Worm (Caenorhabditis elegans) whole organism, mixed stage, embryonic: Measurements from ENCODE around the gene syx-16.

Experiments
- M03D4.4 ChIP-seq: sonication (generic microtip); optimal IDR thresholded peaks from 2 replicates; lab custom pipeline; 2017; ENCODE audit warnings: mild to moderate bottlenecking, missing genetic modification characterization, missing compliant biosample characterization
- bed-3 ChIP-seq: fragments of 200-800 bp; sonication (Bioruptor generic); optimal IDR thresholded peaks from 3 replicates; lab custom pipeline; 2018; ENCODE audit warnings: mild to moderate bottlenecking, missing genetic modification characterization, moderate library complexity, missing compliant biosample characterization
- blmp-1 ChIP-seq: fragments of 150-350 bp; optimal IDR thresholded peaks from 2 replicates; lab custom pipeline; 2014; ENCODE audit warnings: missing biosample characterization, missing genetic modification characterization
- ceh-39 ChIP-seq: fragments of 150-350 bp; optimal IDR thresholded peaks from 2 replicates; lab custom pipeline; 2014; ENCODE audit warnings: missing biosample characterization, missing genetic modification characterization
- ceh-83 ChIP-seq: fragments of 200-800 bp; sonication (Bioruptor generic); optimal IDR thresholded peaks from 2 replicates; lab custom pipeline; 2018; ENCODE audit warnings: mild to moderate bottlenecking, missing genetic modification characterization, missing compliant biosample characterization
- ces-1 ChIP-seq: fragments of 150-350 bp; optimal IDR thresholded peaks from 2 replicates; lab custom pipeline; 2014; ENCODE audit warnings: missing biosample characterization, missing genetic modification reagents, missing genetic modification characterization
- cnd-1 ChIP-seq: fragments of 200-800 bp; sonication (Bioruptor generic); optimal IDR thresholded peaks from 2 replicates; lab custom pipeline; 2018; ENCODE audit warnings: mild to moderate bottlenecking, missing genetic modification characterization, missing compliant biosample characterization
- elt-1 ChIP-seq: sonication (generic microtip); optimal IDR thresholded peaks from 2 replicates; lab custom pipeline; 2017; ENCODE audit warnings: missing genetic modification characterization, mild to moderate bottlenecking, missing compliant biosample characterization, antibody characterized with exemption, moderate library complexity, borderline replicate concordance; ENCODE audit not compliant: insufficient read depth
- elt-3 ChIP-seq: fragments of 150-350 bp; optimal IDR thresholded peaks from 2 replicates; lab custom pipeline; 2014; ENCODE audit warnings: missing biosample characterization, missing genetic modification characterization
- ham-2 ChIP-seq: fragments of 200-800 bp; sonication (Bioruptor generic); optimal IDR thresholded peaks from 2 replicates; lab custom pipeline; 2018; ENCODE audit warnings: mild to moderate bottlenecking, missing genetic modification characterization, missing compliant biosample characterization
- lin-32 ChIP-seq: fragments of 200-800 bp; sonication (Bioruptor generic); optimal IDR thresholded peaks from 2 replicates; lab custom pipeline; 2018; ENCODE audit warnings: mild to moderate bottlenecking, missing genetic modification characterization, missing compliant biosample characterization
- lsy-2 ChIP-seq: fragments of 150-350 bp; optimal IDR thresholded peaks from 2 replicates; lab custom pipeline; 2014; ENCODE audit warnings: missing biosample characterization, missing genetic modification characterization
- mab-5 ChIP-seq: fragments of 150-350 bp; optimal IDR thresholded peaks from 2 replicates; lab custom pipeline; 2014; ENCODE audit warnings: missing biosample characterization, missing genetic modification characterization
- mep-1 ChIP-seq: fragments of 150-350 bp; optimal IDR thresholded peaks from 2 replicates; lab custom pipeline; 2017; ENCODE audit warnings: missing biosample characterization, missing genetic modification reagents, missing genetic modification characterization, inconsistent platforms
- mls-2 ChIP-seq: sonication (generic microtip); optimal IDR thresholded peaks from 2 replicates; lab custom pipeline; 2016; ENCODE audit warnings: mild to moderate bottlenecking, missing genetic modification characterization, moderate library complexity, missing compliant biosample characterization
- nhr-12 ChIP-seq: fragments of 150-350 bp; optimal IDR thresholded peaks from 2 replicates; lab custom pipeline; 2014; ENCODE audit warnings: missing biosample characterization, missing genetic modification characterization
- nhr-2 ChIP-seq: fragments of 150-350 bp; optimal IDR thresholded peaks from 2 replicates; lab custom pipeline; 2014; ENCODE audit warnings: missing biosample characterization, missing genetic modification characterization
- nhr-237 ChIP-seq: fragments of 150-350 bp; optimal IDR thresholded peaks from 2 replicates; lab custom pipeline; 2014; ENCODE audit warnings: missing biosample characterization, missing genetic modification characterization
- nhr-28 ChIP-seq: fragments of 150-350 bp; optimal IDR thresholded peaks from 2 replicates; lab custom pipeline; 2014; ENCODE audit warnings: missing biosample characterization, missing genetic modification characterization
- nhr-76 ChIP-seq: sonication (generic microtip); optimal IDR thresholded peaks from 2 replicates; lab custom pipeline; 2017; ENCODE audit warnings: missing biosample characterization, missing genetic modification characterization
- pha-4 ChIP-seq: fragments of 150-350 bp; optimal IDR thresholded peaks from 2 replicates; lab custom pipeline; 2018; ENCODE audit warnings: missing biosample characterization, missing genetic modification reagents, missing genetic modification characterization
- sem-2 ChIP-seq: fragments of 200-800 bp; sonication (Bioruptor generic); optimal IDR thresholded peaks from 2 replicates; lab custom pipeline; 2018; ENCODE audit warnings: mild to moderate bottlenecking, missing genetic modification characterization, missing compliant biosample characterization
- snpc-4 ChIP-seq: fragments of 150-350 bp; optimal IDR thresholded peaks from 2 replicates; lab custom pipeline; 2014; ENCODE audit warnings: missing biosample characterization, missing genetic modification characterization
- sptf-1 ChIP-seq: sonication (generic microtip); optimal IDR thresholded peaks from 2 replicates; lab custom pipeline; 2017; ENCODE audit warnings: mild to moderate bottlenecking, missing genetic modification characterization, moderate library complexity, missing compliant biosample characterization
- unc-120 ChIP-seq: sonication (generic microtip); optimal IDR thresholded peaks from 2 replicates; lab custom pipeline; 2017; ENCODE audit warnings: missing genetic modification characterization, missing compliant biosample characterization; ENCODE audit not compliant: poor library complexity, severe bottlenecking
- unc-39 ChIP-seq: fragments of 150-350 bp; optimal IDR thresholded peaks from 2 replicates; lab custom pipeline; 2014; ENCODE audit warnings: missing biosample characterization, missing genetic modification characterization
- zip-8 ChIP-seq: fragments of 150-350 bp; optimal IDR thresholded peaks from 2 replicates; lab custom pipeline; 2014; ENCODE audit warnings: missing biosample characterization, missing genetic modification characterization

syx-16 gene

ce11 chrIII:5196298-5197045 is 12.4 kb downstream of the syx-16 start:
- TF ChIP-seq sem-2 (GFP tag; lab: Kevin White, UChicago) (no peak), mep-1 (tag; lab: Kevin White, UChicago) (peak; percentile 18)

ce11 chrIII:5195690-5196089 is 13.2 kb downstream of the syx-16 start, which contains the start of gene moc-6:
Gene moc-6, plus strand, starts transcription at chrIII:5195990.
- no peak for TF ChIP-seq ces-1 (GFP tag; lab: Kevin White, UChicago)
- no peak for TF ChIP-seq sptf-1
- no peak for TF ChIP-seq nhr-2 (tag; lab: Kevin White, UChicago)
- TF ChIP-seq nhr-237 (tag; lab: Kevin White, UChicago): no peak
- TF ChIP-seq unc-120 (tag; lab: Kevin White, UChicago): no peak
- no peak for TF ChIP-seq ham-2
- no peak for TF ChIP-seq elt-1 (tag; lab: Kevin White, UChicago)
- no peak for TF ChIP-seq blmp-1 (tag; lab: Kevin White, UChicago)
- TF ChIP-seq elt-3: no peak
- no peak for TF ChIP-seq M03D4.4 (tag; lab: Kevin White, UChicago)
- TF ChIP-seq nhr-76: no peak
- TF ChIP-seq, all 35 proteins: peak for 0

ce11 chrIII:5193266-5193665 is 15.6 kb downstream of the syx-16 start:
- TF ChIP-seq nhr-12 (no peak), sem-2 (GFP tag; lab: Kevin White, UChicago) (no peak), bed-3 (no peak), lsy-2 (tag; lab: Kevin White, UChicago) (peak; percentile 42), ham-2 (no peak)
- TF ChIP-seq, all 35 proteins: peak for 1

- no peak for TF ChIP-seq mls-2 (tag; lab: Kevin White, UChicago)
- TF ChIP-seq ces-1 (GFP tag; lab: Kevin White, UChicago): peak; percentile 68
Measured at ce11 chrIII:5190671-5191174, 18.2 kb downstream of the syx-16 start, which contains the start of gene hira-1. Gene hira-1, plus strand, starts transcription at chrIII:5191124.

- TF ChIP-seq cnd-1 (tag; lab: Kevin White, UChicago) (no peak), bed-3 (no peak), ceh-39 (tag; lab: Kevin White, UChicago) (no peak), ham-2 (no peak), nhr-12 (no peak), mab-5 (tag; lab: Kevin White, UChicago) (no peak), nhr-76 (no peak), sptf-1 (no peak), snpc-4 (tag; lab: Kevin White, UChicago) (no peak), unc-39 (tag; lab: Kevin White, UChicago) (no peak), M03D4.4 (tag; lab: Kevin White, UChicago) (no peak)
Measured at ce11 chrIII:5190179-5190578, 18.7 kb downstream of the syx-16 start.

- TF ChIP-seq snpc-4 (tag; lab: Kevin White, UChicago) (no peak), bed-3 (no peak), elt-3 (no peak), ceh-83 (GFP tag; lab: Kevin White, UChicago) (no peak), pha-4 (tag; lab: Kevin White, UChicago) (no peak), ham-2 (no peak), nhr-2 (tag; lab: Kevin White, UChicago) (no peak), blmp-1 (tag; lab: Kevin White, UChicago) (no peak), unc-120 (tag; lab: Kevin White, UChicago) (no peak), mep-1 (tag; lab: Kevin White, UChicago) (no peak), nhr-237 (tag; lab: Kevin White, UChicago) (no peak), lsy-2 (tag; lab: Kevin White, UChicago) (no peak), lin-32 (no peak), nhr-28 (tag; lab: Kevin White, UChicago) (no peak), zip-8 (tag; lab: Kevin White, UChicago) (no peak)
Measured at ce11 chrIII:5188426-5188825, 20.5 kb downstream of the syx-16 start, which contains the start of gene K10D2.8. Gene K10D2.8, plus strand, starts transcription at chrIII:5188726.
